Worm (Caenorhabditis elegans): ENCODE results near the gene C14A6.5.

DNA sequence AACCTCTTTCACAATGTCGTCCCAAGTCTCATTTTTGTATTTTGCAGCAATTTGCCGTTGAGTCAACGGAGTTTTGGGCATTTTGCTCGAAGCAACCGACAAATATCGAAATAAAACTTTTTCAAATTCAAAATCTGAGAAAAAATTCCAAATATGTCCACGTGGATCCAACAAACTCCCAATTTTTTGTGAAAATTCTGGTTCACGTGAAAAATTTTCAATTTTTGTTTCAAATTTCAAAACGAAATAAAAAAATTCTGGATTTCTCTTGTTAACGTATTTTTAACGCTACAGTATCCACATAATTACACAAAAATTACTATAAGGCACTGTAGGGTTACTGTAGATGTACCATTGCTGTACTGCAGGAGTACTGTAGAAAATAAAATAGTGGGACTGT lies 3.4 kb downstream of the C14A6.5 start, which contains the start of gene C14A6.13:
- no peak for TF ChIP-seq ZK546.5 (tag; optimal IDR thresholded peaks at IDR 0.05)
- no peak for TF ChIP-seq nhr-25 (tag; optimal IDR thresholded peaks at IDR 0.05)
- no peak for TF ChIP-seq elt-3 (tag; optimal IDR thresholded peaks at IDR 0.05)
- no peak for TF ChIP-seq mdl-1 (tag; optimal IDR thresholded peaks at IDR 0.05)
